Fruit fly (Drosophila melanogaster) whole organism, embryonic: ENCODE measurements around the gene PIG-B.
A peak's percentile ranks its signal among the peaks of the same experiment; 100 is the strongest.

ENCODE experiments used
- CG10274 ChIP-seq: fragments of 200-800 bp; sonication (Bioruptor generic); optimal IDR thresholded peaks from 3 replicates; lab custom pipeline; 2017; ENCODE audit warnings: missing biosample characterization, mild to moderate bottlenecking, missing genetic modification characterization
- CG10321 ChIP-seq: fragments of 200-800 bp; sonication (Bioruptor generic); IDR thresholded peaks from 2 replicates; pipeline ENCODE4 v1.3.6; 2022; ENCODE audit warnings: missing biosample characterization, missing genetic modification characterization
- CG11085 ChIP-seq: fragments of 200-800 bp; sonication (Bioruptor generic); IDR thresholded peaks from 2 replicates; pipeline ENCODE4 v1.3.6; 2022; ENCODE audit warnings: missing biosample characterization, missing genetic modification characterization
- CG11560 ChIP-seq: fragments of 200-800 bp; sonication (Bioruptor generic); IDR thresholded peaks from 3 replicates; pipeline ENCODE4 v1.3.6; 2022; ENCODE audit warnings: missing biosample characterization, missing genetic modification characterization
- CG14860 ChIP-seq: fragments of 200-800 bp; sonication (Bioruptor generic); IDR thresholded peaks from 3 replicates; pipeline ENCODE4 v1.3.6; 2022; ENCODE audit warnings: missing biosample characterization, missing genetic modification characterization; ENCODE audit not compliant: partially characterized antibody
- CG15073 ChIP-seq: fragments of 200-800 bp; sonication (Bioruptor generic); optimal IDR thresholded peaks from 2 replicates; lab custom pipeline; 2016; ENCODE audit warnings: missing biosample characterization, missing genetic modification characterization
- CG1603 ChIP-seq: fragments of 200-800 bp; sonication (Bioruptor generic); optimal IDR thresholded peaks from 2 replicates; lab custom pipeline; 2019; ENCODE audit warnings: missing biosample characterization, mild to moderate bottlenecking, missing genetic modification characterization, moderate library complexity
- CG1792 ChIP-seq: fragments of 200-800 bp; sonication (Bioruptor generic); optimal IDR thresholded peaks from 2 replicates; lab custom pipeline; 2016; ENCODE audit warnings: missing biosample characterization, missing genetic modification characterization
- CG2199 ChIP-seq: fragments of 200-800 bp; sonication (Bioruptor generic); IDR thresholded peaks from 3 replicates; pipeline ENCODE4 v1.3.6; 2022; ENCODE audit warnings: missing biosample characterization, missing genetic modification characterization
- CG2875 ChIP-seq: fragments of 200-800 bp; sonication (Bioruptor generic); optimal IDR thresholded peaks from 2 replicates; lab custom pipeline; 2017; ENCODE audit warnings: missing biosample characterization, mild to moderate bottlenecking, missing genetic modification characterization, missing genetic modification reagents
- CG31224 ChIP-seq: fragments of 200-800 bp; sonication (Bioruptor generic); IDR thresholded peaks from 2 replicates; pipeline ENCODE4 v1.3.6; 2022; ENCODE audit warnings: missing biosample characterization, missing genetic modification characterization
- CG3995 ChIP-seq: fragments of 200-800 bp; sonication (Bioruptor generic); optimal IDR thresholded peaks from 3 replicates; lab custom pipeline; 2016; ENCODE audit warnings: missing biosample characterization, missing genetic modification characterization
- CG4404 ChIP-seq: fragments of 200-800 bp; sonication (Bioruptor generic); IDR thresholded peaks from 2 replicates; pipeline ENCODE4 v1.3.6; 2022; ENCODE audit warnings: missing biosample characterization, missing genetic modification characterization
- CG4854 ChIP-seq: fragments of 200-800 bp; sonication (Bioruptor generic); optimal IDR thresholded peaks from 2 replicates; lab custom pipeline; 2016; ENCODE audit warnings: missing biosample characterization, missing genetic modification characterization, inconsistent platforms
- CG6854 ChIP-seq: fragments of 200-800 bp; sonication (Bioruptor generic); optimal IDR thresholded peaks from 3 replicates; lab custom pipeline; 2017; ENCODE audit warnings: missing biosample characterization, mild to moderate bottlenecking, missing genetic modification characterization
- CG8765 ChIP-seq: fragments of 200-800 bp; sonication (Bioruptor generic); IDR thresholded peaks from 2 replicates; pipeline ENCODE4 v1.3.6; 2022; ENCODE audit warnings: missing biosample characterization, missing genetic modification characterization
- CG9609 ChIP-seq: fragments of 200-800 bp; sonication (Bioruptor generic); optimal IDR thresholded peaks from 3 replicates; lab custom pipeline; 2016; ENCODE audit warnings: missing biosample characterization, missing genetic modification characterization
- CG9727 ChIP-seq: fragments of 200-800 bp; sonication (Bioruptor generic); optimal IDR thresholded peaks from 3 replicates; lab custom pipeline; 2017; ENCODE audit warnings: missing biosample characterization, mild to moderate bottlenecking, missing genetic modification characterization
- CG9876 ChIP-seq: fragments of 200-800 bp; sonication (Bioruptor generic); optimal IDR thresholded peaks from 2 replicates; lab custom pipeline; 2016; ENCODE audit warnings: missing biosample characterization, missing genetic modification characterization
- CoRest ChIP-seq: fragments of 200-800 bp; sonication (Bioruptor generic); optimal IDR thresholded peaks from 3 replicates; lab custom pipeline; 2018; ENCODE audit warnings: missing biosample characterization, mild to moderate bottlenecking, missing genetic modification characterization, moderate library complexity
- Dfd ChIP-seq, 2 experiments: fragments of >200 bp; optimal IDR thresholded peaks; 2 replicates each; lab custom pipeline; 2017; ENCODE audit warnings: missing biosample characterization in 2 of 2, missing genetic modification characterization in 2 of 2
- Dip2 ChIP-seq: fragments of 200-800 bp; sonication (Bioruptor generic); IDR thresholded peaks from 2 replicates; pipeline ENCODE4 v1.3.6; 2022; ENCODE audit warnings: missing biosample characterization, missing genetic modification characterization
- Dip3 ChIP-seq: fragments of 200-800 bp; sonication (Bioruptor generic); optimal IDR thresholded peaks from 3 replicates; lab custom pipeline; 2016; ENCODE audit warnings: missing biosample characterization, missing genetic modification characterization
- Doc3 ChIP-seq: fragments of 200-800 bp; sonication (Bioruptor generic); IDR thresholded peaks from 3 replicates; pipeline ENCODE4 v1.3.6; 2022; ENCODE audit warnings: missing biosample characterization, missing genetic modification characterization; ENCODE audit not compliant: partially characterized antibody
- Ets65A ChIP-seq: fragments of 200-800 bp; sonication (Bioruptor generic); peaks from one replicate; lab custom pipeline; 2016; ENCODE audit warnings: missing biosample characterization, missing genetic modification characterization
- Fer2 ChIP-seq: fragments of 200-800 bp; sonication (Bioruptor generic); optimal IDR thresholded peaks from 2 replicates; lab custom pipeline; 2018; ENCODE audit warnings: missing biosample characterization, mild to moderate bottlenecking, missing genetic modification characterization, moderate library complexity
- GATAe ChIP-seq: fragments of 200-800 bp; sonication (Bioruptor generic); conservative IDR thresholded peaks from 2 replicates; pipeline ENCODE4 v1.3.6; 2022; ENCODE audit warnings: missing biosample characterization, missing genetic modification characterization
- HLH3B ChIP-seq: fragments of 200-800 bp; sonication (Bioruptor generic); IDR thresholded peaks from 2 replicates; pipeline ENCODE4 v1.3.6; 2022; ENCODE audit warnings: missing biosample characterization, missing genetic modification characterization
- HLH54F ChIP-seq: fragments of 200-800 bp; sonication (Bioruptor generic); optimal IDR thresholded peaks from 3 replicates; lab custom pipeline; 2016; ENCODE audit warnings: missing biosample characterization, missing genetic modification characterization
- Lpt ChIP-seq: fragments of >200 bp; optimal IDR thresholded peaks from 2 replicates; lab custom pipeline; 2018; ENCODE audit warnings: missing biosample characterization, missing genetic modification characterization
- MTF-1 ChIP-seq: fragments of 200-800 bp; sonication (Bioruptor generic); optimal IDR thresholded peaks from 2 replicates; lab custom pipeline; 2018; ENCODE audit warnings: missing biosample characterization, mild to moderate bottlenecking, missing genetic modification characterization, borderline replicate concordance
- Max ChIP-seq: fragments of 200-800 bp; sonication (Bioruptor generic); optimal IDR thresholded peaks from 2 replicates; lab custom pipeline; 2016; ENCODE audit warnings: missing biosample characterization, mild to moderate bottlenecking, missing genetic modification characterization
- Med ChIP-seq: fragments of 200-800 bp; sonication (Bioruptor generic); peaks from one replicate; lab custom pipeline; 2016; ENCODE audit warnings: missing biosample characterization, missing genetic modification characterization, mild to moderate bottlenecking, inconsistent platforms, moderate library complexity
- Meics ChIP-seq: fragments of 200-800 bp; sonication (Bioruptor generic); optimal IDR thresholded peaks from 2 replicates; lab custom pipeline; 2017; ENCODE audit warnings: missing biosample characterization, mild to moderate bottlenecking, missing genetic modification characterization
- Optix ChIP-seq: fragments of 200-800 bp; sonication (Bioruptor generic); IDR thresholded peaks from 3 replicates; pipeline ENCODE4 v1.3.6; 2022; ENCODE audit warnings: missing biosample characterization, missing genetic modification characterization
- Ptx1 ChIP-seq: fragments of 200-800 bp; sonication (Bioruptor generic); IDR thresholded peaks from 2 replicates; pipeline ENCODE4 v1.3.6; 2022; ENCODE audit warnings: missing biosample characterization, missing genetic modification characterization
- Rx ChIP-seq: fragments of 200-800 bp; sonication (Bioruptor generic); IDR thresholded peaks from 2 replicates; pipeline ENCODE4 v1.3.6; 2022; ENCODE audit warnings: missing biosample characterization, missing genetic modification characterization
- Spps ChIP-seq: fragments of 200-800 bp; sonication (Bioruptor generic); optimal IDR thresholded peaks from 2 replicates; lab custom pipeline; 2018; ENCODE audit warnings: missing biosample characterization, mild to moderate bottlenecking, missing genetic modification characterization
- Tbp ChIP-seq: fragments of >200 bp; optimal IDR thresholded peaks from 2 replicates; lab custom pipeline; 2018; ENCODE audit warnings: missing biosample characterization, missing genetic modification characterization
- Xbp1 ChIP-seq: fragments of 200-800 bp; sonication (Bioruptor generic); optimal IDR thresholded peaks from 3 replicates; lab custom pipeline; 2016; ENCODE audit warnings: missing biosample characterization, mild to moderate bottlenecking, missing genetic modification characterization
- ase ChIP-seq: fragments of 200-800 bp; sonication (Bioruptor generic); IDR thresholded peaks from 3 replicates; pipeline ENCODE4 v1.3.6; 2022; ENCODE audit warnings: missing biosample characterization, missing genetic modification characterization
- ash1 ChIP-seq: fragments of 200-800 bp; sonication (Bioruptor generic); optimal IDR thresholded peaks from 2 replicates; lab custom pipeline; 2018; ENCODE audit warnings: missing biosample characterization, mild to moderate bottlenecking, missing genetic modification characterization
- chn ChIP-seq: fragments of 200-800 bp; sonication (Bioruptor generic); optimal IDR thresholded peaks from 2 replicates; lab custom pipeline; 2016; ENCODE audit warnings: missing biosample characterization, missing genetic modification characterization
- dati ChIP-seq: fragments of 200-800 bp; sonication (Bioruptor generic); IDR thresholded peaks from 2 replicates; pipeline ENCODE4 v1.3.6; 2022; ENCODE audit warnings: missing biosample characterization, missing genetic modification characterization
- fd102C ChIP-seq: fragments of 200-800 bp; sonication (Bioruptor generic); optimal IDR thresholded peaks from 2 replicates; lab custom pipeline; 2018; ENCODE audit warnings: missing biosample characterization, mild to moderate bottlenecking, missing genetic modification characterization, moderate library complexity
- grn ChIP-seq: fragments of 200-800 bp; sonication (Bioruptor generic); optimal IDR thresholded peaks from 3 replicates; lab custom pipeline; 2017; ENCODE audit warnings: missing biosample characterization, missing genetic modification characterization
- ham ChIP-seq: fragments of 200-800 bp; sonication (Bioruptor generic); IDR thresholded peaks from 2 replicates; pipeline ENCODE4 v1.3.6; 2022; ENCODE audit warnings: missing biosample characterization, missing genetic modification characterization
- lilli ChIP-seq: fragments of 200-800 bp; sonication (Bioruptor generic); optimal IDR thresholded peaks from 3 replicates; lab custom pipeline; 2016; ENCODE audit warnings: missing biosample characterization, missing genetic modification characterization
- pb ChIP-seq: fragments of 200-800 bp; sonication (Bioruptor generic); optimal IDR thresholded peaks from 3 replicates; lab custom pipeline; 2016; ENCODE audit warnings: missing biosample characterization, missing genetic modification characterization
- salm ChIP-seq: fragments of 200-800 bp; sonication (Bioruptor generic); optimal IDR thresholded peaks from 2 replicates; lab custom pipeline; 2018; ENCODE audit warnings: missing biosample characterization, mild to moderate bottlenecking, missing genetic modification characterization
- sisA ChIP-seq: fragments of 200-800 bp; sonication (Bioruptor generic); IDR thresholded peaks from 2 replicates; pipeline ENCODE4 v1.3.6; 2022; ENCODE audit warnings: missing biosample characterization, missing genetic modification characterization
- tio ChIP-seq: fragments of 200-800 bp; sonication (Bioruptor generic); optimal IDR thresholded peaks from 2 replicates; lab custom pipeline; 2017; ENCODE audit warnings: missing biosample characterization, missing genetic modification characterization, inconsistent platforms
- wor ChIP-seq: fragments of 200-800 bp; sonication (Bioruptor generic); IDR thresholded peaks from 2 replicates; pipeline ENCODE4 v1.3.6; 2022; ENCODE audit warnings: missing biosample characterization, missing genetic modification characterization

The PIG-B gene

dm6 chr3L:3787595-3788151 is 23.4 kb upstream of the PIG-B start:
- TF ChIP-seq CG2875 (GFP tag; lab: Kevin White, UChicago) (no peak), Optix (GFP tag; lab: Robert Waterston, UW) (no peak), Dfd (GFP tag; optimal IDR thresholded peaks at IDR 0.05; lab: Kevin White, UChicago) (no peak), CG11085 (GFP tag; lab: Robert Waterston, UW) (no peak), Xbp1 (GFP tag; lab: Kevin White, UChicago) (no peak), CG3995 (GFP tag; lab: Kevin White, UChicago) (no peak), Ptx1 (GFP tag; lab: Robert Waterston, UW) (no peak), CG4854 (GFP tag; lab: Kevin White, UChicago) (no peak), CG8765 (GFP tag; lab: Robert Waterston, UW) (no peak), fd102C (peak; percentile 38), MTF-1 (GFP tag; lab: Kevin White, UChicago) (no peak), CG10274 (GFP tag; lab: Kevin White, UChicago) (no peak), Spps (tag; lab: Kevin White, UChicago) (peak; percentile 11), ase (GFP tag; lab: Robert Waterston, UW) (no peak), pb (GFP tag; lab: Kevin White, UChicago) (no peak), CG1603 (tag; lab: Kevin White, UChicago) (peak; percentile 77), dati (GFP tag; lab: Robert Waterston, UW) (no peak), Ets65A (GFP tag; lab: Kevin White, UChicago) (no peak), CG9727 (peak; percentile 36), CG10321 (peak; percentile 14; the same call in 1 of the 2 replicates), grn (peak; percentile 27), Dip3 (GFP tag; lab: Kevin White, UChicago) (peak; percentile 1), CG11560 (tag; lab: Robert Waterston, UW) (no peak), HLH3B (no peak), Lpt (GFP tag; lab: Kevin White, UChicago) (no peak), CG9876 (no peak), Max (GFP tag; lab: Kevin White, UChicago) (no peak), HLH54F (no peak), CG1792 (GFP tag; lab: Kevin White, UChicago) (no peak), CG15073 (no peak), lilli (no peak), sisA (GFP tag; lab: Robert Waterston, UW) (no peak), CoRest (no peak), ham (GFP tag; lab: Robert Waterston, UW) (no peak), ash1 (GFP tag; lab: Kevin White, UChicago) (no peak), Doc3 (GFP tag; lab: Robert Waterston, UW) (no peak), CG9609 (GFP tag; lab: Kevin White, UChicago) (no peak), Med (GFP tag; lab: Kevin White, UChicago) (peak; percentile 92), CG6854 (peak; percentile 57), tio (no peak), Rx (GFP tag; lab: Robert Waterston, UW) (no peak), Dip2 (GFP tag; lab: Robert Waterston, UW) (no peak), Tbp (GFP tag; lab: Kevin White, UChicago) (no peak), CG14860 (GFP tag; lab: Robert Waterston, UW) (no peak), Fer2 (no peak), Meics (GFP tag; lab: Kevin White, UChicago) (peak; percentile 9), GATAe (GFP tag; lab: Robert Waterston, UW) (no peak), wor (no peak), CG4404 (GFP tag; lab: Robert Waterston, UW) (no peak), chn (no peak), CG2199 (GFP tag; lab: Robert Waterston, UW) (no peak), salm (tag; lab: Kevin White, UChicago) (peak; percentile 33), CG31224 (GFP tag; lab: Robert Waterston, UW) (no peak)
